Fruit fly (Drosophila melanogaster) whole organism, prepupa: ENCODE results near the gene tj.
A peak's percentile ranks its signal among the peaks of the same experiment; 100 is the strongest.

Experiments used
- Blimp-1 ChIP-seq: fragments of 200-800 bp; sonication (Bioruptor generic); optimal IDR thresholded peaks from 3 replicates; lab custom pipeline; 2017; ENCODE audit warnings: missing biosample characterization, missing genetic modification characterization, mild to moderate bottlenecking, moderate library complexity, missing genetic modification reagents
- CG10631 ChIP-seq: fragments of 200-800 bp; sonication (Bioruptor generic); optimal IDR thresholded peaks from 2 replicates; lab custom pipeline; 2016; ENCODE audit warnings: missing biosample characterization, missing genetic modification characterization
- CG10669 ChIP-seq: fragments of 200-800 bp; sonication (Bioruptor generic); optimal IDR thresholded peaks from 3 replicates; lab custom pipeline; 2018; ENCODE audit warnings: missing biosample characterization, mild to moderate bottlenecking, missing genetic modification characterization, moderate library complexity
- CG11294 ChIP-seq: fragments of 200-800 bp; sonication (Bioruptor generic); IDR thresholded peaks from 2 replicates; pipeline ENCODE4 v1.3.6; 2022; ENCODE audit warnings: missing biosample characterization, missing genetic modification characterization
- CG11762 ChIP-seq: fragments of 200-800 bp; sonication (Bioruptor generic); optimal IDR thresholded peaks from 3 replicates; lab custom pipeline; 2016; ENCODE audit warnings: missing biosample characterization, missing genetic modification characterization; ENCODE audit not compliant: insufficient read depth
- CG11902 ChIP-seq: fragments of 200-800 bp; sonication (Bioruptor generic); optimal IDR thresholded peaks from 3 replicates; lab custom pipeline; 2016; ENCODE audit warnings: missing biosample characterization, missing genetic modification characterization
- CG16779 ChIP-seq: fragments of 200-800 bp; sonication (Bioruptor generic); optimal IDR thresholded peaks from 3 replicates; lab custom pipeline; 2017; ENCODE audit warnings: missing biosample characterization, mild to moderate bottlenecking, missing genetic modification characterization
- CG3032 ChIP-seq: fragments of 200-800 bp; optimal IDR thresholded peaks from 2 replicates; lab custom pipeline; 2019; ENCODE audit warnings: missing biosample characterization, mild to moderate bottlenecking, missing genetic modification characterization, moderate library complexity
- CG32006 ChIP-seq: fragments of 200-800 bp; sonication (Bioruptor generic); optimal IDR thresholded peaks from 3 replicates; lab custom pipeline; 2017; ENCODE audit warnings: missing biosample characterization, mild to moderate bottlenecking, missing genetic modification characterization
- CG4318 ChIP-seq: fragments of 200-800 bp; sonication (Bioruptor generic); optimal IDR thresholded peaks from 3 replicates; lab custom pipeline; 2017; ENCODE audit warnings: missing biosample characterization, mild to moderate bottlenecking, missing genetic modification characterization
- CG6163 ChIP-seq: fragments of 200-800 bp; sonication (Bioruptor generic); IDR thresholded peaks from 3 replicates; pipeline ENCODE4 v1.3.6; 2022; ENCODE audit warnings: missing biosample characterization, missing genetic modification characterization
- CG6276 ChIP-seq: fragments of 200-800 bp; sonication (Bioruptor generic); optimal IDR thresholded peaks from 2 replicates; lab custom pipeline; 2017; ENCODE audit warnings: missing biosample characterization, mild to moderate bottlenecking, missing genetic modification characterization
- CG6792 ChIP-seq: fragments of 200-800 bp; sonication (Bioruptor generic); optimal IDR thresholded peaks from 3 replicates; lab custom pipeline; 2016; ENCODE audit warnings: missing biosample characterization, missing genetic modification characterization
- CG6808 ChIP-seq: fragments of 200-800 bp; sonication (Bioruptor generic); optimal IDR thresholded peaks from 3 replicates; lab custom pipeline; 2017; ENCODE audit warnings: missing biosample characterization, missing genetic modification characterization, mild to moderate bottlenecking, moderate library complexity, missing genetic modification reagents
- CG6854 ChIP-seq: fragments of 200-800 bp; sonication (Bioruptor generic); optimal IDR thresholded peaks from 2 replicates; lab custom pipeline; 2017; ENCODE audit warnings: missing biosample characterization, mild to moderate bottlenecking, missing genetic modification characterization
- CG8119 ChIP-seq: fragments of 200-800 bp; sonication (Bioruptor generic); IDR thresholded peaks from 3 replicates; pipeline ENCODE4 v1.3.6; 2022; ENCODE audit warnings: missing biosample characterization, missing genetic modification characterization
- CG8319 ChIP-seq: fragments of 200-800 bp; sonication (Bioruptor generic); optimal IDR thresholded peaks from 3 replicates; lab custom pipeline; 2016; ENCODE audit warnings: missing biosample characterization, missing genetic modification characterization
- CG9139 ChIP-seq: fragments of 200-800 bp; sonication (Bioruptor generic); optimal IDR thresholded peaks from 3 replicates; lab custom pipeline; 2017; ENCODE audit warnings: missing biosample characterization, mild to moderate bottlenecking, missing genetic modification characterization
- Eip78C ChIP-seq: fragments of 200-800 bp; sonication (Bioruptor generic); peaks from one replicate; lab custom pipeline; 2016; ENCODE audit warnings: missing biosample characterization, missing genetic modification characterization
- Ets21C ChIP-seq: fragments of 200-800 bp; sonication (Bioruptor generic); optimal IDR thresholded peaks from 3 replicates; lab custom pipeline; 2016; ENCODE audit warnings: missing biosample characterization, missing genetic modification characterization
- Gug ChIP-seq: fragments of 200-800 bp; sonication (Bioruptor generic); IDR thresholded peaks from 2 replicates; pipeline ENCODE4 v1.3.6; 2022; ENCODE audit warnings: missing biosample characterization, missing genetic modification characterization
- Hr38 ChIP-seq: sonication (Bioruptor generic); optimal IDR thresholded peaks from 2 replicates; lab custom pipeline; 2016; ENCODE audit warnings: missing biosample characterization, missing genetic modification characterization
- Hr39 ChIP-seq: fragments of 200-800 bp; sonication (Bioruptor generic); optimal IDR thresholded peaks from 2 replicates; lab custom pipeline; 2016; ENCODE audit warnings: missing biosample characterization, missing genetic modification characterization
- Hr4 ChIP-seq: fragments of 200-800 bp; sonication (Bioruptor generic); optimal IDR thresholded peaks from 3 replicates; lab custom pipeline; 2016; ENCODE audit warnings: missing biosample characterization, missing genetic modification characterization
- Lpt ChIP-seq: fragments of 200-800 bp; sonication (Bioruptor generic); optimal IDR thresholded peaks from 3 replicates; lab custom pipeline; 2016; ENCODE audit warnings: missing biosample characterization, missing genetic modification characterization
- Met ChIP-seq: fragments of 200-800 bp; sonication (Bioruptor generic); optimal IDR thresholded peaks from 3 replicates; lab custom pipeline; 2016; ENCODE audit warnings: missing biosample characterization, missing genetic modification characterization
- OdsH ChIP-seq: fragments of 200-800 bp; sonication (Bioruptor generic); optimal IDR thresholded peaks from 3 replicates; lab custom pipeline; 2016; ENCODE audit warnings: missing biosample characterization, missing genetic modification characterization
- Sox14 ChIP-seq: fragments of 200-800 bp; sonication (Bioruptor generic); optimal IDR thresholded peaks from 3 replicates; lab custom pipeline; 2016; ENCODE audit warnings: missing biosample characterization, missing genetic modification characterization
- achi ChIP-seq: fragments of 200-800 bp; sonication (Bioruptor generic); optimal IDR thresholded peaks from 3 replicates; lab custom pipeline; 2016; ENCODE audit warnings: missing biosample characterization, missing genetic modification characterization
- cyc ChIP-seq: fragments of 200-800 bp; sonication (Bioruptor generic); optimal IDR thresholded peaks from 3 replicates; lab custom pipeline; 2016; ENCODE audit warnings: missing biosample characterization, missing genetic modification characterization
- dac ChIP-seq: fragments of 200-800 bp; sonication (Bioruptor generic); optimal IDR thresholded peaks from 2 replicates; lab custom pipeline; 2017; ENCODE audit warnings: missing biosample characterization, mild to moderate bottlenecking, missing genetic modification characterization
- dsx ChIP-seq: fragments of 200-800 bp; optimal IDR thresholded peaks from 3 replicates; lab custom pipeline; 2019; ENCODE audit warnings: missing biosample characterization, mild to moderate bottlenecking, missing genetic modification characterization, moderate library complexity; ENCODE audit not compliant: poor library complexity, severe bottlenecking
- eg ChIP-seq: fragments of 200-800 bp; sonication (Bioruptor generic); IDR thresholded peaks from 3 replicates; pipeline ENCODE4 v1.3.6; 2022; ENCODE audit warnings: missing biosample characterization, missing genetic modification characterization
- esn ChIP-seq: fragments of 200-800 bp; sonication (Bioruptor generic); optimal IDR thresholded peaks from 2 replicates; lab custom pipeline; 2016; ENCODE audit warnings: missing biosample characterization, mild to moderate bottlenecking, missing genetic modification characterization, moderate library complexity
- fd59A ChIP-seq: fragments of 200-800 bp; sonication (Bioruptor generic); optimal IDR thresholded peaks from 2 replicates; lab custom pipeline; 2017; ENCODE audit warnings: missing biosample characterization, mild to moderate bottlenecking, missing genetic modification characterization, missing genetic modification reagents
- fd85E ChIP-seq: fragments of 200-800 bp; sonication (Bioruptor generic); optimal IDR thresholded peaks from 3 replicates; lab custom pipeline; 2016; ENCODE audit warnings: missing biosample characterization, missing genetic modification characterization
- fkh ChIP-seq: fragments of 200-800 bp; sonication (Bioruptor generic); optimal IDR thresholded peaks from 3 replicates; lab custom pipeline; 2017; ENCODE audit warnings: missing biosample characterization, mild to moderate bottlenecking, missing genetic modification characterization, moderate library complexity
- net ChIP-seq: fragments of 200-800 bp; sonication (Bioruptor generic); optimal IDR thresholded peaks from 3 replicates; lab custom pipeline; 2016; ENCODE audit warnings: missing biosample characterization, missing genetic modification characterization
- spab ChIP-seq: fragments of 200-800 bp; sonication (Bioruptor generic); optimal IDR thresholded peaks from 2 replicates; lab custom pipeline; 2017; ENCODE audit warnings: missing biosample characterization, mild to moderate bottlenecking, missing genetic modification characterization, missing genetic modification reagents
- ss ChIP-seq, 2 experiments: fragments of 200-800 bp; sonication (Bioruptor generic); optimal IDR thresholded peaks; 2 replicates in 1 of 2; 3 replicates in 1 of 2; lab custom pipeline; 2017 to 2018; ENCODE audit warnings: mild to moderate bottlenecking in 2 of 2, missing biosample characterization in 2 of 2, missing genetic modification characterization in 2 of 2, moderate library complexity in 1 of 2
- svp ChIP-seq: fragments of 200-800 bp; sonication (Bioruptor generic); peaks from one replicate; lab custom pipeline; 2016; ENCODE audit warnings: missing biosample characterization, missing genetic modification characterization
- topi ChIP-seq: fragments of 200-800 bp; sonication (Bioruptor generic); optimal IDR thresholded peaks from 3 replicates; lab custom pipeline; 2016; ENCODE audit warnings: missing biosample characterization, missing genetic modification characterization
- vri ChIP-seq: fragments of 200-800 bp; sonication (Bioruptor generic); optimal IDR thresholded peaks from 3 replicates; lab custom pipeline; 2016; ENCODE audit warnings: missing biosample characterization, mild to moderate bottlenecking, missing genetic modification characterization

Gene tj

dm6 chr2L:19423467-19424122, 40.5 kb upstream of the tj start, which contains the start of the genes Alp12 and CG13085 (continued):
- peak; percentile 97 for TF ChIP-seq net
- TF ChIP-seq svp (GFP tag; lab: Kevin White, UChicago), result peak; percentile 95
- peak; percentile 93 for TF ChIP-seq CG3032 (tag; lab: Kevin White, UChicago)
- TF ChIP-seq CG6854, result peak; percentile 90
- peak; percentile 98 for TF ChIP-seq CG10631 (GFP tag; lab: Kevin White, UChicago)
- peak; percentile 95 for TF ChIP-seq CG16779 (tag; lab: Kevin White, UChicago)
- TF ChIP-seq Hr4 (GFP tag; lab: Kevin White, UChicago), result peak; percentile 98
- TF ChIP-seq ss (GFP tag; optimal IDR thresholded peaks at IDR 0.05; lab: Kevin White, UChicago), result peak; percentile 89 to 90
- peak; percentile 96 for TF ChIP-seq achi
- peak; percentile 99 for TF ChIP-seq CG8119 (GFP tag; lab: Robert Waterston, UW)
- peak; percentile 86 for TF ChIP-seq Ets21C (GFP tag; lab: Kevin White, UChicago)
- peak; percentile 89 for TF ChIP-seq cyc (GFP tag; lab: Kevin White, UChicago)
- peak; percentile 89 for TF ChIP-seq CG8319 (GFP tag; lab: Kevin White, UChicago)
- TF ChIP-seq CG6792 (GFP tag; lab: Kevin White, UChicago), result peak; percentile 95
- peak; percentile 97 for TF ChIP-seq esn (GFP tag; lab: Kevin White, UChicago)
- TF ChIP-seq Eip78C (GFP tag; lab: Kevin White, UChicago), result peak; percentile 99

dm6 chr2L:19424307-19424902, 39.7 kb upstream of the tj start:
- TF ChIP-seq Eip78C (GFP tag; lab: Kevin White, UChicago), result peak; percentile 77
- TF ChIP-seq vri, result no peak
- TF ChIP-seq dac (GFP tag; lab: Kevin White, UChicago), result no peak
- no peak for TF ChIP-seq CG11762
- peak; percentile 32 for TF ChIP-seq svp (GFP tag; lab: Kevin White, UChicago)
- TF ChIP-seq spab (GFP tag; lab: Kevin White, UChicago), result no peak
- peak; percentile 5 for TF ChIP-seq CG4318
- TF ChIP-seq CG32006, result no peak
- peak in 1 of 2 experiments; percentile 88 for TF ChIP-seq ss (GFP tag; optimal IDR thresholded peaks at IDR 0.05; lab: Kevin White, UChicago)
- TF ChIP-seq CG10631 (GFP tag; lab: Kevin White, UChicago), result no peak
- TF ChIP-seq dsx, result peak; percentile 17
- no peak for TF ChIP-seq Met (GFP tag; lab: Kevin White, UChicago)
- peak; percentile 28; the same call in 1 of the 2 replicates for TF ChIP-seq Gug
- TF ChIP-seq CG11294 (GFP tag; lab: Robert Waterston, UW), result no peak
- no peak for TF ChIP-seq CG16779 (tag; lab: Kevin White, UChicago)
- TF ChIP-seq Hr4 (GFP tag; lab: Kevin White, UChicago), result peak; percentile 3
- peak; percentile 57; the same call in 2 of the 3 replicates for TF ChIP-seq eg
- no peak for TF ChIP-seq fd59A (GFP tag; lab: Kevin White, UChicago)
- no peak for TF ChIP-seq Hr38 (GFP tag; lab: Kevin White, UChicago)
- TF ChIP-seq CG6163 (GFP tag; lab: Robert Waterston, UW), result 0 out of 3 replicates have a peak, but pooled peaks have one; percentile 26
- TF ChIP-seq topi, result peak; percentile 1

- no peak for TF ChIP-seq OdsH (GFP tag; lab: Kevin White, UChicago)
- no peak for TF ChIP-seq CG11294 (GFP tag; lab: Robert Waterston, UW)
- no peak for TF ChIP-seq eg
- TF ChIP-seq CG32006, result no peak
- TF ChIP-seq CG6854, result no peak
- no peak for TF ChIP-seq CG6808 (GFP tag; lab: Kevin White, UChicago)
- no peak for TF ChIP-seq fd85E
- TF ChIP-seq vri, result peak; percentile 44
- peak; percentile 80 for TF ChIP-seq svp (GFP tag; lab: Kevin White, UChicago)
- TF ChIP-seq CG10669 (GFP tag; lab: Kevin White, UChicago), result no peak
- TF ChIP-seq fkh, result no peak
- no peak for TF ChIP-seq Ets21C (GFP tag; lab: Kevin White, UChicago)
- peak; percentile 1 for TF ChIP-seq CG9139
- TF ChIP-seq Lpt (GFP tag; lab: Kevin White, UChicago), result no peak
- no peak for TF ChIP-seq cyc (GFP tag; lab: Kevin White, UChicago)
- TF ChIP-seq Hr4 (GFP tag; lab: Kevin White, UChicago), result no peak
- TF ChIP-seq Blimp-1 (GFP tag; lab: Kevin White, UChicago), result no peak
- no peak for TF ChIP-seq CG8119 (GFP tag; lab: Robert Waterston, UW)
- no peak for TF ChIP-seq spab (GFP tag; lab: Kevin White, UChicago)
- no peak for TF ChIP-seq Met (GFP tag; lab: Kevin White, UChicago)
- TF ChIP-seq Sox14 (GFP tag; lab: Kevin White, UChicago), result no peak
- no peak for TF ChIP-seq Eip78C (GFP tag; lab: Kevin White, UChicago)
- TF ChIP-seq CG6276 (GFP tag; lab: Kevin White, UChicago), result no peak
- TF ChIP-seq CG11762, result no peak
- no peak for TF ChIP-seq Hr39 (GFP tag; lab: Kevin White, UChicago)
- peak in 1 of 2 experiments; percentile 7 for TF ChIP-seq ss (GFP tag; optimal IDR thresholded peaks at IDR 0.05; lab: Kevin White, UChicago)
- TF ChIP-seq CG11902, result no peak
- TF ChIP-seq net, result no peak
Observed at dm6 chr2L:19425105-19425504, 39.0 kb upstream of the tj start.
